Worm (Caenorhabditis elegans) whole organism, young adult: Measurements from ENCODE around the gene C53D6.11.

Source experiments
- B0035.1 ChIP-seq: sonication (generic microtip); optimal IDR thresholded peaks from 2 replicates; lab custom pipeline; 2016; ENCODE audit warnings: missing genetic modification characterization, mild to moderate bottlenecking, missing compliant biosample characterization, missing genotype, missing genetic modification reagents
- B0261.1 ChIP-seq: sonication (generic microtip); optimal IDR thresholded peaks from 2 replicates; lab custom pipeline; 2016; ENCODE audit warnings: mild to moderate bottlenecking, missing genetic modification characterization, moderate library complexity, missing compliant biosample characterization
- B0336.3 ChIP-seq: fragments of 200-800 bp; sonication (Bioruptor generic); IDR thresholded peaks from 2 replicates; pipeline ENCODE4 v1.3.6; 2022; ENCODE audit warnings: missing genetic modification characterization, missing compliant biosample characterization
- C06A6.2 ChIP-seq: fragments of 200-800 bp; sonication (Bioruptor generic); conservative IDR thresholded peaks from 2 replicates; pipeline ENCODE4 v1.3.6; 2022; ENCODE audit warnings: missing genetic modification characterization, missing compliant biosample characterization
- F33H1.4 ChIP-seq: fragments of 200-800 bp; sonication (Bioruptor generic); IDR thresholded peaks from 2 replicates; pipeline ENCODE4 v1.3.6; 2022; ENCODE audit warnings: missing genetic modification reagents, missing genetic modification characterization, missing compliant biosample characterization
- F57C9.4 ChIP-seq: sonication (generic microtip); optimal IDR thresholded peaks from 2 replicates; lab custom pipeline; 2017; ENCODE audit warnings: mild to moderate bottlenecking, missing genetic modification characterization, missing compliant biosample characterization
- K12H6.12 ChIP-seq: fragments of 200-800 bp; sonication (Bioruptor generic); optimal IDR thresholded peaks from 2 replicates; lab custom pipeline; 2018; ENCODE audit warnings: mild to moderate bottlenecking, missing genetic modification characterization, missing compliant biosample characterization
- Y79H2A.3 ChIP-seq: fragments of 200-800 bp; sonication (Bioruptor generic); conservative IDR thresholded peaks from 2 replicates; pipeline ENCODE4 v1.3.6; 2022; ENCODE audit warnings: missing genetic modification reagents, missing genetic modification characterization, missing compliant biosample characterization
- akir-1 ChIP-seq: fragments of 200-800 bp; sonication (Bioruptor generic); optimal IDR thresholded peaks from 2 replicates; lab custom pipeline; 2018; ENCODE audit warnings: mild to moderate bottlenecking, missing genetic modification characterization, moderate library complexity, missing compliant biosample characterization
- aptf-3 ChIP-seq: fragments of 200-800 bp; sonication (Bioruptor generic); IDR thresholded peaks from 2 replicates; pipeline ENCODE4 v1.3.6; 2022; ENCODE audit warnings: missing genetic modification characterization, missing compliant biosample characterization
- athp-1 ChIP-seq: sonication (generic microtip); optimal IDR thresholded peaks from 2 replicates; lab custom pipeline; 2017; ENCODE audit warnings: mild to moderate bottlenecking, missing genetic modification characterization, missing compliant biosample characterization
- attf-5 ChIP-seq: fragments of 200-800 bp; sonication (Bioruptor generic); optimal IDR thresholded peaks from 2 replicates; lab custom pipeline; 2018; ENCODE audit warnings: mild to moderate bottlenecking, missing genetic modification characterization, missing compliant biosample characterization
- bed-1 ChIP-seq: fragments of 200-800 bp; sonication (Bioruptor generic); IDR thresholded peaks from 2 replicates; pipeline ENCODE4 v1.3.6; 2022; ENCODE audit warnings: missing genetic modification reagents, missing genetic modification characterization, missing compliant biosample characterization
- bed-2 ChIP-seq: fragments of 200-800 bp; sonication (Bioruptor generic); IDR thresholded peaks from 2 replicates; pipeline ENCODE4 v1.3.6; 2022; ENCODE audit warnings: missing genetic modification reagents, missing genetic modification characterization, missing compliant biosample characterization
- ceh-27 ChIP-seq: fragments of 200-800 bp; sonication (Bioruptor generic); optimal IDR thresholded peaks from 2 replicates; lab custom pipeline; 2018; ENCODE audit warnings: mild to moderate bottlenecking, missing genetic modification characterization, moderate library complexity, missing compliant biosample characterization
- ceh-40 ChIP-seq: fragments of 200-800 bp; sonication (Bioruptor generic); IDR thresholded peaks from 2 replicates; pipeline ENCODE4 v1.3.6; 2022; ENCODE audit warnings: missing genetic modification characterization, missing compliant biosample characterization
- ceh-79 ChIP-seq: sonication (generic microtip); optimal IDR thresholded peaks from 2 replicates; lab custom pipeline; 2017; ENCODE audit warnings: mild to moderate bottlenecking, missing genetic modification characterization, missing compliant biosample characterization
- ceh-91 ChIP-seq: fragments of 200-800 bp; sonication (Bioruptor generic); IDR thresholded peaks from 2 replicates; pipeline ENCODE4 v1.3.6; 2022; ENCODE audit warnings: missing genetic modification reagents, missing genetic modification characterization, missing compliant biosample characterization
- die-1 ChIP-seq: sonication (generic microtip); optimal IDR thresholded peaks from 2 replicates; lab custom pipeline; 2016; ENCODE audit warnings: missing genotype, mild to moderate bottlenecking, missing genetic modification characterization, missing compliant biosample characterization
- dox-1 ChIP-seq: fragments of 200-800 bp; sonication (Bioruptor generic); IDR thresholded peaks from 2 replicates; pipeline ENCODE4 v1.3.6; 2022; ENCODE audit warnings: missing genetic modification reagents, missing genetic modification characterization, missing compliant biosample characterization
- dpl-1 ChIP-seq: fragments of 150-350 bp; optimal IDR thresholded peaks from 2 replicates; lab custom pipeline; 2014; ENCODE audit warnings: missing biosample characterization, missing genetic modification reagents, missing genetic modification characterization
- him-1 ChIP-seq: sonication (generic microtip); optimal IDR thresholded peaks from 2 replicates; lab custom pipeline; 2016; ENCODE audit warnings: missing genotype, missing genetic modification reagents, missing genetic modification characterization, missing compliant biosample characterization
- hlh-26 ChIP-seq: fragments of 200-800 bp; sonication (Bioruptor generic); conservative IDR thresholded peaks from 2 replicates; pipeline ENCODE4 v1.3.6; 2022; ENCODE audit warnings: missing genetic modification reagents, missing genetic modification characterization, missing compliant biosample characterization
- hmg-1.2 ChIP-seq: fragments of 200-800 bp; sonication (Bioruptor generic); IDR thresholded peaks from 2 replicates; pipeline ENCODE4 v1.3.6; 2022; ENCODE audit warnings: missing genetic modification reagents, missing genetic modification characterization, missing compliant biosample characterization
- hmg-20 ChIP-seq: fragments of 200-800 bp; sonication (Bioruptor generic); IDR thresholded peaks from 2 replicates; pipeline ENCODE4 v1.3.6; 2022; ENCODE audit warnings: missing genetic modification reagents, missing genetic modification characterization, missing compliant biosample characterization
- hrde-1 ChIP-seq: sonication (generic microtip); optimal IDR thresholded peaks from 2 replicates; lab custom pipeline; 2016; ENCODE audit warnings: missing genetic modification characterization, mild to moderate bottlenecking, missing compliant biosample characterization, moderate library complexity, missing genotype, missing genetic modification reagents, borderline replicate concordance
- let-526 ChIP-seq: fragments of 200-800 bp; sonication (Bioruptor generic); IDR thresholded peaks from 2 replicates; pipeline ENCODE4 v1.3.6; 2022; ENCODE audit warnings: missing genetic modification reagents, missing genetic modification characterization, missing compliant biosample characterization
- lin-54 ChIP-seq: fragments of 200-800 bp; sonication (Bioruptor generic); optimal IDR thresholded peaks from 2 replicates; lab custom pipeline; 2018; ENCODE audit warnings: mild to moderate bottlenecking, missing genetic modification characterization, missing compliant biosample characterization
- lsl-1 ChIP-seq: fragments of 200-800 bp; sonication (Bioruptor generic); optimal IDR thresholded peaks from 2 replicates; lab custom pipeline; 2018; ENCODE audit warnings: mild to moderate bottlenecking, missing genetic modification characterization, moderate library complexity, missing compliant biosample characterization
- madf-10 ChIP-seq: sonication (generic microtip); optimal IDR thresholded peaks from 2 replicates; lab custom pipeline; 2016; ENCODE audit warnings: mild to moderate bottlenecking, missing genetic modification characterization, missing compliant biosample characterization
- madf-8 ChIP-seq: fragments of 200-800 bp; sonication (Bioruptor generic); conservative IDR thresholded peaks from 2 replicates; pipeline ENCODE4 v1.3.6; 2022; ENCODE audit warnings: missing genetic modification reagents, missing genetic modification characterization, missing compliant biosample characterization
- mes-4 ChIP-seq: sonication (generic microtip); optimal IDR thresholded peaks from 2 replicates; lab custom pipeline; 2016; ENCODE audit warnings: missing genotype, missing genetic modification characterization, missing compliant biosample characterization
- nhr-27 ChIP-seq: fragments of 200-800 bp; sonication (Bioruptor generic); optimal IDR thresholded peaks from 2 replicates; lab custom pipeline; 2018; ENCODE audit warnings: mild to moderate bottlenecking, missing genetic modification characterization, moderate library complexity, missing compliant biosample characterization
- rcor-1 ChIP-seq: fragments of 200-800 bp; sonication (Bioruptor generic); IDR thresholded peaks from 2 replicates; pipeline ENCODE4 v1.3.6; 2022; ENCODE audit warnings: missing genetic modification reagents, missing genetic modification characterization, missing compliant biosample characterization
- rec-8 ChIP-seq, 2 experiments: sonication (generic microtip); optimal IDR thresholded peaks; 2 replicates each; lab custom pipeline; 2016; ENCODE audit warnings: mild to moderate bottlenecking in 2 of 2, missing genetic modification characterization in 2 of 2, missing genetic modification reagents in 2 of 2, missing genotype in 2 of 2, missing biosample characterization in 1 of 2, missing compliant biosample characterization in 1 of 2, moderate library complexity in 1 of 2
- repo-1 ChIP-seq: sonication (generic microtip); optimal IDR thresholded peaks from 2 replicates; lab custom pipeline; 2017; ENCODE audit warnings: mild to moderate bottlenecking, missing genetic modification characterization, missing compliant biosample characterization
- rpc-1 ChIP-seq, 2 experiments: fragments of 150-350 bp in 1 of 2; sonication (generic microtip) in 1 of 2; optimal IDR thresholded peaks; 2 replicates each; lab custom pipeline; 2014 to 2018; ENCODE audit warnings: missing biosample characterization in 1 of 2, missing genetic modification characterization in 1 of 2, missing genetic modification reagents in 1 of 2, missing genotype in 1 of 2
- snpc-1.1 ChIP-seq: sonication (generic microtip); optimal IDR thresholded peaks from 2 replicates; lab custom pipeline; 2017; ENCODE audit warnings: missing genetic modification characterization, mild to moderate bottlenecking, missing compliant biosample characterization, antibody characterized with exemption, moderate library complexity, missing genotype, missing genetic modification reagents; ENCODE audit not compliant: insufficient read depth
- snpc-3.4 ChIP-seq: sonication (generic microtip); optimal IDR thresholded peaks from 2 replicates; lab custom pipeline; 2017; ENCODE audit warnings: missing genetic modification characterization, mild to moderate bottlenecking, missing compliant biosample characterization, antibody characterized with exemption, moderate library complexity, missing genotype, missing genetic modification reagents
- snpc-4 ChIP-seq, 5 experiments: fragments of 150-350 bp in 1 of 5; sonication (generic microtip) in 4 of 5; optimal IDR thresholded peaks; 2 replicates each; lab custom pipeline; 2014 to 2018; ENCODE audit warnings: missing genetic modification characterization in 5 of 5, missing biosample characterization in 3 of 5, antibody characterized with exemption in 2 of 5, mild to moderate bottlenecking in 2 of 5, missing compliant biosample characterization in 2 of 5, missing genotype in 2 of 5, moderate library complexity in 2 of 5, missing genetic modification reagents in 1 of 5
- somi-1 ChIP-seq: fragments of 200-800 bp; sonication (Bioruptor generic); optimal IDR thresholded peaks from 2 replicates; lab custom pipeline; 2018; ENCODE audit warnings: mild to moderate bottlenecking, missing genetic modification characterization, missing compliant biosample characterization
- tbx-9 ChIP-seq: sonication (generic microtip); optimal IDR thresholded peaks from 2 replicates; lab custom pipeline; 2016; ENCODE audit warnings: borderline replicate concordance, missing genetic modification characterization, inconsistent platforms, missing compliant biosample characterization
- unc-62 ChIP-seq: fragments of 150-350 bp; optimal IDR thresholded peaks from 2 replicates; lab custom pipeline; 2014; ENCODE audit warnings: missing biosample characterization, missing genetic modification reagents, missing genetic modification characterization
- zfh-2 ChIP-seq: fragments of 200-800 bp; sonication (Bioruptor generic); conservative IDR thresholded peaks from 2 replicates; pipeline ENCODE4 v1.3.6; 2022; ENCODE audit warnings: missing genetic modification reagents, missing genetic modification characterization, missing compliant biosample characterization
- ztf-18 ChIP-seq: sonication (generic microtip); optimal IDR thresholded peaks from 2 replicates; lab custom pipeline; 2016; ENCODE audit warnings: missing genotype, mild to moderate bottlenecking, missing genetic modification characterization, missing compliant biosample characterization
- ztf-22 ChIP-seq: fragments of 200-800 bp; sonication (Bioruptor generic); optimal IDR thresholded peaks from 2 replicates; lab custom pipeline; 2018; ENCODE audit warnings: mild to moderate bottlenecking, missing genetic modification characterization, moderate library complexity, missing compliant biosample characterization
- ztf-6 ChIP-seq: fragments of 200-800 bp; sonication (Bioruptor generic); IDR thresholded peaks from 2 replicates; pipeline ENCODE4 v1.3.6; 2022; ENCODE audit warnings: missing genetic modification reagents, missing genetic modification characterization, missing compliant biosample characterization

C53D6.11 gene

ce11 chrIV:8994487-8994886, 15.9 kb upstream of the C53D6.11 start:
- TF ChIP-seq F57C9.4 (tag; lab: Kevin White, UChicago) (no peak), hrde-1 (tag; lab: Kevin White, UChicago) (no peak), somi-1 (GFP tag; lab: Kevin White, UChicago) (no peak), Y79H2A.3 (no peak), dpl-1 (no peak), snpc-4 (GFP tag; optimal IDR thresholded peaks at IDR 0.05; lab: Kevin White, UChicago) (no peak), snpc-4 (tag; optimal IDR thresholded peaks at IDR 0.05; lab: Kevin White, UChicago) (peak in 2 of 4 experiments; percentile 4 to 63), let-526 (GFP tag; lab: Robert Waterston, UW) (no peak), ceh-40 (no peak), snpc-1.1 (tag; lab: Kevin White, UChicago) (peak; percentile 53), ztf-18 (tag; lab: Kevin White, UChicago) (no peak)

DNA sequence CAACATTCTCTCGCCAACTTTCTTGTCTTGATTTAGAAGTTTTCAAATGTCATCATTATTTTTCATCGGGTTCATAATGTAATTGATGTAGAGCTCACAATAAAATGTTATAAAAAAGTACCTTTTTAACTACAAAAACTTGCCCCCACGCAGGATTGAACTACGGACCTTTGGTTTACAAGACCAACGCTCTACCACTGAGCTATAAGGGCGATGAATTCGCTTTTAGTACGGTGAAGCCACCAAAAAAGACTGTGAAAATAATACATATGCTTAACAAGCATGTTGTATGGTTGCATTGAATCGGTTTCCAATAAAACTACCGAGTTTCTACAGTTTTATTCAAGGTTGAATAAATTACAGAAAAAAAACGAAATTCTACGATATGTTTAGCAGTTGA, 9.7 kb upstream of the C53D6.11 start:
- TF ChIP-seq hmg-1.2 (0 out of 2 replicates have a peak, but pooled peaks have one; percentile 7), B0261.1 (tag; lab: Kevin White, UChicago) (peak; percentile 45), hlh-26 (GFP tag; lab: Robert Waterston, UW) (no peak), dpl-1 (no peak), hmg-20 (no peak), K12H6.12 (tag; lab: Kevin White, UChicago) (no peak), tbx-9 (tag; lab: Kevin White, UChicago) (no peak), rpc-1 (optimal IDR thresholded peaks at IDR 0.05; lab: Kevin White, UChicago) (peak; percentile 41), rpc-1 (tag; optimal IDR thresholded peaks at IDR 0.05; lab: Kevin White, UChicago) (peak; percentile 70), attf-5 (no peak), rec-8 (tag; optimal IDR thresholded peaks at IDR 0.05; lab: Kevin White, UChicago) (no peak), F33H1.4 (GFP tag; lab: Robert Waterston, UW) (no peak), bed-2 (GFP tag; lab: Robert Waterston, UW) (no peak), madf-8 (no peak), ceh-27 (no peak), nhr-27 (tag; lab: Kevin White, UChicago) (no peak), snpc-3.4 (peak; percentile 35), die-1 (tag; lab: Kevin White, UChicago) (no peak), B0035.1 (tag; lab: Kevin White, UChicago) (no peak), ztf-6 (no peak), dox-1 (GFP tag; lab: Robert Waterston, UW) (no peak), aptf-3 (no peak), mes-4 (tag; lab: Kevin White, UChicago) (no peak), B0336.3 (GFP tag; lab: Robert Waterston, UW) (no peak), ztf-22 (GFP tag; lab: Kevin White, UChicago) (no peak), akir-1 (GFP tag; lab: Kevin White, UChicago) (no peak), unc-62 (GFP tag; lab: Kevin White, UChicago) (no peak), athp-1 (no peak), lsl-1 (GFP tag; lab: Kevin White, UChicago) (no peak), him-1 (tag; lab: Kevin White, UChicago) (no peak), repo-1 (tag; lab: Kevin White, UChicago) (no peak), ceh-91 (GFP tag; lab: Robert Waterston, UW) (no peak), rcor-1 (no peak), ceh-79 (tag; lab: Kevin White, UChicago) (no peak), zfh-2 (GFP tag; lab: Robert Waterston, UW) (no peak), bed-1 (GFP tag; lab: Robert Waterston, UW) (no peak), lin-54 (GFP tag; lab: Kevin White, UChicago) (no peak), madf-10 (no peak), C06A6.2 (GFP tag; lab: Robert Waterston, UW) (no peak)
